Worm (Caenorhabditis elegans) whole organism, L4/young adult: ENCODE results near the gene gasr-8.

ENCODE experiments used
- W03F9.2 ChIP-seq: fragments of 150-350 bp; optimal IDR thresholded peaks from 2 replicates; lab custom pipeline; 2014; ENCODE audit warnings: missing biosample characterization, missing genetic modification characterization
- dao-5 ChIP-seq: sonication (generic microtip); optimal IDR thresholded peaks from 2 replicates; lab custom pipeline; 2016; ENCODE audit warnings: missing genotype, missing genetic modification characterization, moderate library complexity, missing compliant biosample characterization
- him-1 ChIP-seq: sonication (generic microtip); optimal IDR thresholded peaks from 2 replicates; lab custom pipeline; 2016; ENCODE audit warnings: missing genotype, missing genetic modification reagents, missing genetic modification characterization, missing compliant biosample characterization

- no peak for TF ChIP-seq dao-5 (tag; lab: Kevin White, UChicago)
- TF ChIP-seq W03F9.2 (tag; lab: Kevin White, UChicago): no peak
- TF ChIP-seq him-1 (tag; lab: Kevin White, UChicago): no peak
Measured at ce11 chrV:14726596-14726995, 37.7 kb downstream of the gasr-8 start, which contains the start of gene Y50E8A.1.
